Worm (Caenorhabditis elegans): ENCODE results near the gene srj-52.

Gene srj-52

DNA sequence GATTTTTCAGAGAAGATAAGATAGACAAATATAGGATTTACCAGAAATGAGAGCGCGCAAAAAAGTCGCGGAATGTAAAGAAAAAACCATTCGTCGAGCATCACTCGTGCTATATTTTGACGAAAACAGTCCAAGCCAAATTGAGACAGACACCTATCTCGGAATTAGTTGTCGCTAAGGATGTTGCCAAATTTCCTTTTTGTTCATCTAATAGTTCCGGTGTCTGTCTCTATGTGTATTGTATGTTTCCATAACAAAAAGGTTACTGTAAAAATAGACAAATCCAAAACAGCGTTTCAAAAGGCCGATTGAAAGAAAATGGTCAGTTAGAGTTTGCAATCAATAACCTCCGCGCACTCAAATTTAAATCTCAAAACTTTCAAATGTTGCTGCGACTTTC, 1.2 kb downstream of the srj-52 start, which contains the start of gene srj-53 (continued):
- TF ChIP-seq lim-7 (GFP tag; IDR thresholded peaks at IDR 0.05), result no peak

- peak in 1 of 2 experiments; percentile 90 for TF ChIP-seq unc-62 (GFP tag; optimal IDR thresholded peaks at IDR 0.05 in 1 of 2)
- no peak for TF ChIP-seq unc-62 (tag; optimal IDR thresholded peaks at IDR 0.05)
- TF ChIP-seq Y5F2A.4 (GFP tag; optimal IDR thresholded peaks at IDR 0.05), result no peak
Observed at ce11 chrV:692720-693422, 2.9 kb downstream of the srj-52 start, which contains the start of gene srx-4. TSS of gene srx-4 (minus strand) at chrV:692770.

- peak; percentile 72 for TF ChIP-seq aha-1 (tag)
- TF ChIP-seq php-3 (GFP tag; IDR thresholded peaks at IDR 0.05), result 0 out of 2 replicates have a peak, but pooled peaks have one; percentile 26
- TF ChIP-seq madf-5 (GFP tag; IDR thresholded peaks at IDR 0.05), result 0 out of 4 replicates have a peak, but pooled peaks of 1 of the 2 experiments have one; percentile 24
- no peak for TF ChIP-seq arid-1 (GFP tag; conservative IDR thresholded peaks at IDR 0.05)
- TF ChIP-seq lin-15B (tag; optimal IDR thresholded peaks at IDR 0.05), result no peak
- TF ChIP-seq set-16 (GFP tag; IDR thresholded peaks at IDR 0.05), result peak; percentile 87
Observed at ce11 chrV:689538-689937, 6.3 kb downstream of the srj-52 start.

ce11 chrV:687384-687783, 8.4 kb downstream of the srj-52 start, which contains the start of gene H25P19.1:
TSS of gene H25P19.1 (plus strand) at chrV:687684.
- no peak for TF ChIP-seq ceh-32 (tag; optimal IDR thresholded peaks at IDR 0.05; ENCODE audit: poor library complexity)
- no peak for TF ChIP-seq lin-29 (GFP tag; IDR thresholded peaks at IDR 0.05)
- no peak for TF ChIP-seq egl-43 (GFP tag; IDR thresholded peaks at IDR 0.05)
- no peak for TF ChIP-seq mdl-1 (tag; optimal IDR thresholded peaks at IDR 0.05)
- TF ChIP-seq nhr-41 (GFP tag; IDR thresholded peaks at IDR 0.05), result no peak
- TF ChIP-seq nhr-48 (tag; optimal IDR thresholded peaks at IDR 0.05), result no peak
- no peak for TF ChIP-seq zip-2 (tag; optimal IDR thresholded peaks at IDR 0.05)

DNA sequence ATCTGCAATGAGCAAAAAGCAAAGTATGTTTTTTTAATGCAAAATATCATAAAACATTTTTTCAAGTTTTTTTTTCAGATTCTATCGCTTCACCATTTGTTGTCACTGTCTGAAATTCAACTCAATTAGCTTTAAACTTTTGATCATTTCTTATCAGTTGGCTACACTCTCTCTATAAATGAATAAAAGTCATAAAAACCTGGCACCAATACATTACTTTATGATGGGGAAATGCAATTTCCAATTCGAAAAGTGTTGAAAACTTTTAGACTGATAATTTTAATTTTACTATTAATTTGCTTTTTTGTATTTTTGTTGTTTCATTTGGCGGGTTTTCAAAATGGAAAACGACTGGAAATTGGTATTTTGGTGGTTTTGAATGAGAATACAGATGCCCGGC, 12.0 kb downstream of the srj-52 start, which contains the start of gene F31F4.1:
Gene F31F4.1 (plus strand): TSS at position 203 of the 400 bp plus-strand sequence.
- TF ChIP-seq Y5F2A.4 (GFP tag; optimal IDR thresholded peaks at IDR 0.05) (no peak), aha-1 (tag) (peak; percentile 55), nhr-28 (tag; optimal IDR thresholded peaks at IDR 0.05) (peak; percentile 63), pqm-1 (tag; optimal IDR thresholded peaks at IDR 0.05) (peak; percentile 75), daf-16 (GFP tag; optimal IDR thresholded peaks at IDR 0.05) (no peak), daf-16 (tag; optimal IDR thresholded peaks at IDR 0.05) (peak; percentile 81), lir-3 (tag; optimal IDR thresholded peaks at IDR 0.05) (no peak), hlh-11 (tag; optimal IDR thresholded peaks at IDR 0.05) (no peak), hif-1 (tag; optimal IDR thresholded peaks at IDR 0.05) (no peak), dve-1 (tag; optimal IDR thresholded peaks at IDR 0.05; ENCODE audit: insufficient read depth) (peak; percentile 47), ama-1 (optimal IDR thresholded peaks at IDR 0.05) (no peak), php-3 (GFP tag; IDR thresholded peaks at IDR 0.05) (peak; percentile 83), zip-2 (tag; optimal IDR thresholded peaks at IDR 0.05) (no peak), lin-15B (tag; optimal IDR thresholded peaks at IDR 0.05) (no peak), dmd-8 (GFP tag; IDR thresholded peaks at IDR 0.05) (no peak), dmd-9 (GFP tag; IDR thresholded peaks at IDR 0.05) (no peak), Y105C5A.15 (GFP tag; IDR thresholded peaks at IDR 0.05) (no peak), nhr-77 (tag; optimal IDR thresholded peaks at IDR 0.05) (peak; percentile 63), nhr-10 (tag; optimal IDR thresholded peaks at IDR 0.05) (no peak), fos-1 (tag; optimal IDR thresholded peaks at IDR 0.05) (no peak), ZK337.2 (GFP tag; IDR thresholded peaks at IDR 0.05) (no peak), lsy-2 (tag; optimal IDR thresholded peaks at IDR 0.05) (no peak), ztf-7 (tag; optimal IDR thresholded peaks at IDR 0.05) (no peak), attf-4 (tag; optimal IDR thresholded peaks at IDR 0.05) (no peak), lin-29 (GFP tag; IDR thresholded peaks at IDR 0.05) (no peak)

Measured in whole organism, L4 larva.